Fruit fly (Drosophila melanogaster) whole organism, embryonic: Measurements from ENCODE around the gene CG10702.
A peak's percentile ranks its signal among the peaks of the same experiment; 100 is the strongest.

Source experiments
- B-H2 ChIP-seq: fragments of 200-800 bp; sonication (Bioruptor generic); optimal IDR thresholded peaks from 2 replicates; lab custom pipeline; 2018; ENCODE audit warnings: missing biosample characterization, mild to moderate bottlenecking, missing genetic modification characterization
- BEAF-32 ChIP-seq: fragments of 200-800 bp; sonication (Bioruptor generic); optimal IDR thresholded peaks from 3 replicates; lab custom pipeline; 2017; ENCODE audit warnings: missing biosample characterization, missing genetic modification characterization, mild to moderate bottlenecking, moderate library complexity, missing genetic modification reagents
- CG10366 ChIP-seq: fragments of 200-800 bp; sonication (Bioruptor generic); IDR thresholded peaks from 2 replicates; pipeline ENCODE4 v1.3.6; 2022; ENCODE audit warnings: missing biosample characterization, missing genetic modification characterization
- CG10543 ChIP-seq: fragments of 200-800 bp; sonication (Bioruptor generic); optimal IDR thresholded peaks from 3 replicates; lab custom pipeline; 2017; ENCODE audit warnings: missing biosample characterization, mild to moderate bottlenecking, missing genetic modification characterization, moderate library complexity
- CG11085 ChIP-seq: fragments of 200-800 bp; sonication (Bioruptor generic); IDR thresholded peaks from 2 replicates; pipeline ENCODE4 v1.3.6; 2022; ENCODE audit warnings: missing biosample characterization, missing genetic modification characterization
- CG11560 ChIP-seq: fragments of 200-800 bp; sonication (Bioruptor generic); IDR thresholded peaks from 3 replicates; pipeline ENCODE4 v1.3.6; 2022; ENCODE audit warnings: missing biosample characterization, missing genetic modification characterization
- CG15011 ChIP-seq: fragments of 200-800 bp; sonication (Bioruptor generic); optimal IDR thresholded peaks from 3 replicates; lab custom pipeline; 2018; ENCODE audit warnings: missing biosample characterization, mild to moderate bottlenecking, missing genetic modification characterization
- CG1602 ChIP-seq: fragments of 200-800 bp; sonication (Bioruptor generic); optimal IDR thresholded peaks from 3 replicates; lab custom pipeline; 2016; ENCODE audit warnings: missing biosample characterization, missing genetic modification characterization
- CG16779 ChIP-seq: fragments of 200-800 bp; sonication (Bioruptor generic); IDR thresholded peaks from 2 replicates; pipeline ENCODE4 v1.3.6; 2022; ENCODE audit warnings: missing biosample characterization, missing genetic modification characterization
- CG17912 ChIP-seq: fragments of 200-800 bp; sonication (Bioruptor generic); optimal IDR thresholded peaks from 2 replicates; lab custom pipeline; 2018; ENCODE audit warnings: missing biosample characterization, mild to moderate bottlenecking, missing genetic modification characterization
- CG18011 ChIP-seq: fragments of 200-800 bp; sonication (Bioruptor generic); optimal IDR thresholded peaks from 2 replicates; lab custom pipeline; 2017; ENCODE audit warnings: missing biosample characterization, missing genetic modification characterization, mild to moderate bottlenecking, moderate library complexity, missing genotype
- CG18764 ChIP-seq: fragments of 200-800 bp; sonication (Bioruptor generic); optimal IDR thresholded peaks from 3 replicates; lab custom pipeline; 2016; ENCODE audit warnings: missing biosample characterization, missing genetic modification characterization
- CG2875 ChIP-seq: fragments of 200-800 bp; sonication (Bioruptor generic); optimal IDR thresholded peaks from 2 replicates; lab custom pipeline; 2017; ENCODE audit warnings: missing biosample characterization, mild to moderate bottlenecking, missing genetic modification characterization, missing genetic modification reagents
- CG3163 ChIP-seq: fragments of 200-800 bp; sonication (Bioruptor generic); optimal IDR thresholded peaks from 3 replicates; lab custom pipeline; 2016; ENCODE audit warnings: missing biosample characterization, missing genetic modification characterization
- CG32772 ChIP-seq: fragments of 200-800 bp; sonication (Bioruptor generic); IDR thresholded peaks from 2 replicates; pipeline ENCODE4 v1.3.6; 2022; ENCODE audit warnings: missing biosample characterization, missing genetic modification characterization
- CG4328 ChIP-seq: fragments of 200-800 bp; sonication (Bioruptor generic); optimal IDR thresholded peaks from 3 replicates; lab custom pipeline; 2017; ENCODE audit warnings: missing biosample characterization, missing genetic modification reagents, missing genetic modification characterization
- CG4424 ChIP-seq: fragments of 200-800 bp; sonication (Bioruptor generic); optimal IDR thresholded peaks from 3 replicates; lab custom pipeline; 2016; ENCODE audit warnings: missing biosample characterization, missing genetic modification characterization
- CG4854 ChIP-seq: fragments of 200-800 bp; sonication (Bioruptor generic); optimal IDR thresholded peaks from 2 replicates; lab custom pipeline; 2016; ENCODE audit warnings: missing biosample characterization, missing genetic modification characterization, inconsistent platforms
- CG6654 ChIP-seq: fragments of 200-800 bp; sonication (Bioruptor generic); optimal IDR thresholded peaks from 2 replicates; lab custom pipeline; 2017; ENCODE audit warnings: missing biosample characterization, mild to moderate bottlenecking, missing genetic modification characterization
- CG7357 ChIP-seq: fragments of 200-800 bp; sonication (Bioruptor generic); IDR thresholded peaks from 3 replicates; pipeline ENCODE4 v1.3.6; 2022; ENCODE audit warnings: missing biosample characterization, missing genetic modification characterization
- CG7745 ChIP-seq: fragments of 200-800 bp; sonication (Bioruptor generic); optimal IDR thresholded peaks from 2 replicates; lab custom pipeline; 2018; ENCODE audit warnings: missing biosample characterization, mild to moderate bottlenecking, missing genetic modification characterization, moderate library complexity
- Dip3 ChIP-seq: fragments of 200-800 bp; sonication (Bioruptor generic); optimal IDR thresholded peaks from 3 replicates; lab custom pipeline; 2016; ENCODE audit warnings: missing biosample characterization, missing genetic modification characterization
- E2f2 ChIP-seq: fragments of 200-800 bp; sonication (Bioruptor generic); IDR thresholded peaks from 2 replicates; pipeline ENCODE4 v1.3.6; 2022; ENCODE audit warnings: missing biosample characterization, missing genetic modification characterization
- Eip74EF ChIP-seq, 2 experiments: fragments of 200-800 bp in 1 of 2; fragments of >200 bp in 1 of 2; sonication (Bioruptor generic) in 1 of 2; optimal IDR thresholded peaks; 2 replicates each; lab custom pipeline; 2017 to 2019; ENCODE audit warnings: missing biosample characterization in 2 of 2, missing genetic modification characterization in 2 of 2, mild to moderate bottlenecking in 1 of 2, moderate library complexity in 1 of 2
- Fer2 ChIP-seq: fragments of 200-800 bp; sonication (Bioruptor generic); optimal IDR thresholded peaks from 2 replicates; lab custom pipeline; 2018; ENCODE audit warnings: missing biosample characterization, mild to moderate bottlenecking, missing genetic modification characterization, moderate library complexity
- HmgZ ChIP-seq: fragments of 200-800 bp; sonication (Bioruptor generic); optimal IDR thresholded peaks from 2 replicates; lab custom pipeline; 2018; ENCODE audit warnings: missing biosample characterization, mild to moderate bottlenecking, missing genetic modification characterization
- Hr39 ChIP-seq: fragments of >200 bp; optimal IDR thresholded peaks from 2 replicates; lab custom pipeline; 2017
- Hsf ChIP-seq: fragments of 200-800 bp; sonication (Bioruptor generic); optimal IDR thresholded peaks from 3 replicates; lab custom pipeline; 2016; ENCODE audit warnings: missing biosample characterization, missing genetic modification characterization
- Nf-YC ChIP-seq: fragments of 200-800 bp; optimal IDR thresholded peaks from 3 replicates; lab custom pipeline; 2019; ENCODE audit warnings: missing biosample characterization, mild to moderate bottlenecking, missing genetic modification characterization, moderate library complexity
- Ravus ChIP-seq: fragments of 200-800 bp; sonication (Bioruptor generic); IDR thresholded peaks from 2 replicates; pipeline ENCODE4 v1.3.6; 2022; ENCODE audit warnings: missing biosample characterization, missing genetic modification characterization
- Rfx ChIP-seq: fragments of 200-800 bp; sonication (Bioruptor generic); IDR thresholded peaks from 2 replicates; pipeline ENCODE4 v1.3.6; 2022; ENCODE audit warnings: missing biosample characterization, missing genetic modification characterization
- Side ChIP-seq: fragments of 200-800 bp; sonication (Bioruptor generic); optimal IDR thresholded peaks from 2 replicates; lab custom pipeline; 2016; ENCODE audit warnings: missing biosample characterization, missing genetic modification characterization
- Sin3A ChIP-seq: fragments of >200 bp; optimal IDR thresholded peaks from 2 replicates; lab custom pipeline; 2018
- Sox102F ChIP-seq: fragments of 200-800 bp; sonication (Bioruptor generic); optimal IDR thresholded peaks from 2 replicates; lab custom pipeline; 2018; ENCODE audit warnings: missing biosample characterization, mild to moderate bottlenecking, missing genetic modification characterization, moderate library complexity
- abd-A ChIP-seq: fragments of 200-800 bp; sonication (Bioruptor generic); optimal IDR thresholded peaks from 3 replicates; lab custom pipeline; 2019; ENCODE audit warnings: missing biosample characterization, mild to moderate bottlenecking, missing genetic modification characterization, moderate library complexity
- chm ChIP-seq: fragments of 200-800 bp; sonication (Bioruptor generic); IDR thresholded peaks from 2 replicates; pipeline ENCODE4 v1.3.6; 2022; ENCODE audit warnings: missing biosample characterization, missing genetic modification characterization
- crc ChIP-seq: fragments of 200-800 bp; sonication (Bioruptor generic); optimal IDR thresholded peaks from 2 replicates; lab custom pipeline; 2016; ENCODE audit warnings: missing biosample characterization, missing genetic modification characterization
- da ChIP-seq: fragments of 200-800 bp; sonication (Bioruptor generic); optimal IDR thresholded peaks from 2 replicates; lab custom pipeline; 2016; ENCODE audit warnings: missing biosample characterization, missing genetic modification characterization
- fd102C ChIP-seq: fragments of 200-800 bp; sonication (Bioruptor generic); optimal IDR thresholded peaks from 2 replicates; lab custom pipeline; 2018; ENCODE audit warnings: missing biosample characterization, mild to moderate bottlenecking, missing genetic modification characterization, moderate library complexity
- grau ChIP-seq: fragments of 200-800 bp; optimal IDR thresholded peaks from 3 replicates; lab custom pipeline; 2019; ENCODE audit warnings: missing biosample characterization, mild to moderate bottlenecking, missing genetic modification characterization, moderate library complexity
- grn ChIP-seq: fragments of 200-800 bp; sonication (Bioruptor generic); optimal IDR thresholded peaks from 3 replicates; lab custom pipeline; 2017; ENCODE audit warnings: missing biosample characterization, missing genetic modification characterization
- mam ChIP-seq: fragments of 200-800 bp; sonication (Bioruptor generic); optimal IDR thresholded peaks from 3 replicates; lab custom pipeline; 2016; ENCODE audit warnings: missing biosample characterization, missing genetic modification characterization
- org-1 ChIP-seq: fragments of 200-800 bp; sonication (Bioruptor generic); optimal IDR thresholded peaks from 2 replicates; lab custom pipeline; 2017; ENCODE audit warnings: missing biosample characterization, missing genetic modification characterization
- p53 ChIP-seq: fragments of 200-800 bp; sonication (Bioruptor generic); optimal IDR thresholded peaks from 2 replicates; lab custom pipeline; 2016; ENCODE audit warnings: missing biosample characterization, missing genetic modification characterization
- psq ChIP-seq: fragments of 200-800 bp; sonication (Bioruptor generic); optimal IDR thresholded peaks from 2 replicates; lab custom pipeline; 2017; ENCODE audit warnings: missing biosample characterization, missing genetic modification characterization
- pzg ChIP-seq: fragments of 200-800 bp; sonication (Bioruptor generic); optimal IDR thresholded peaks from 3 replicates; lab custom pipeline; 2018; ENCODE audit warnings: missing biosample characterization, mild to moderate bottlenecking, missing genetic modification characterization, moderate library complexity
- sc ChIP-seq, 3 experiments: fragments of >200 bp in 2 of 3; fragments of 200-800 bp in 1 of 3; sonication (Bioruptor generic) in 1 of 3; optimal IDR thresholded peaks; 2 replicates in 2 of 3; 3 replicates in 1 of 3; lab custom pipeline; 2017; ENCODE audit warnings: mild to moderate bottlenecking in 1 of 3, missing biosample characterization in 1 of 3, missing genetic modification characterization in 1 of 3, missing genetic modification reagents in 1 of 3
- schlank ChIP-seq: fragments of 200-800 bp; sonication (Bioruptor generic); optimal IDR thresholded peaks from 2 replicates; lab custom pipeline; 2018; ENCODE audit warnings: missing biosample characterization, mild to moderate bottlenecking, missing genetic modification characterization
- stc ChIP-seq: fragments of 200-800 bp; sonication (Bioruptor generic); IDR thresholded peaks from 2 replicates; pipeline ENCODE4 v1.3.6; 2022; ENCODE audit warnings: missing biosample characterization, missing genetic modification characterization
- wdn ChIP-seq: fragments of 200-800 bp; sonication (Bioruptor generic); IDR thresholded peaks from 2 replicates; pipeline ENCODE4 v1.3.6; 2022; ENCODE audit warnings: missing biosample characterization, missing genetic modification characterization

The CG10702 gene

DNA sequence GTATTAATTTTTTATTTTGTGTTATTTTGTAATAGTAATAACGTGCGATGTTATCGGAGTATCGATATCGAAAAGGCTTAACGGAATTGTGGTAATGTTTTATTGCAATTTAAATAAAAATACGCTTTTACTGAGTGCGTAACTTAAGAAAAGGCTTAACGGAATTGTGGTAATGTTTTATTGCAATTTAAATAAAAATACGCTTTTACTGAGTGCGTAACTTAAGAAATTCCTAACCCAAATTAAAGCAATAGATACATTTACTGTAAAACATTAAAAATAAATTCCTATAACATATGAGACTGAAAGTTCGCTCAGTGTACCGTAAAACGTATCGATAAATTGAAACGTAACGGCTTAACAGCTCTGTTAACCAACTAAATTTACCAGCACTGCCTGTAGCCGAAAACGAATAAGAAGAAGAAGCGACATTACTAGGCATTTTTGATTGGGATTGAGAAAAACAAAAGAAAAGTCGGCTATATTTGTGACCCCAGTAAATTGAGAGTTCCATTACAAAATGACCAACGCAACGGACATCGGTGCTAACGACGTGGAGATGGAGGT lies 18.0 kb downstream of the CG10702 start, which contains the start of gene Rpn3 (continued):
- TF ChIP-seq fd102C (GFP tag; lab: Kevin White, UChicago) = peak; percentile 37
- TF ChIP-seq CG16779 = no peak
- TF ChIP-seq mam (GFP tag; lab: Kevin White, UChicago) = peak; percentile 83
- TF ChIP-seq Sin3A = no peak
- no peak for TF ChIP-seq CG7745 (tag; lab: Kevin White, UChicago)
- TF ChIP-seq CG2875 = peak; percentile 62
- TF ChIP-seq CG6654 = no peak
- peak; percentile 36 for TF ChIP-seq CG4328 (GFP tag; lab: Kevin White, UChicago)
- TF ChIP-seq Nf-YC (tag; lab: Kevin White, UChicago) = peak; percentile 67
- TF ChIP-seq abd-A (tag; lab: Kevin White, UChicago) = no peak
- TF ChIP-seq Rfx = peak; percentile 86
- TF ChIP-seq CG15011 (GFP tag; lab: Kevin White, UChicago) = no peak
- no peak for TF ChIP-seq sc (optimal IDR thresholded peaks at IDR 0.05; lab: Kevin White, UChicago)
- peak; percentile 73 for TF ChIP-seq sc (GFP tag; optimal IDR thresholded peaks at IDR 0.05; lab: Kevin White, UChicago)
- TF ChIP-seq Hr39 (lab: Kevin White, UChicago) = no peak
- TF ChIP-seq schlank (tag; lab: Kevin White, UChicago) = peak; percentile 31
- peak; percentile 44 for TF ChIP-seq p53 (GFP tag; lab: Kevin White, UChicago)
- peak; percentile 16 for TF ChIP-seq CG10543 (GFP tag; lab: Kevin White, UChicago)
- peak; percentile 65 for TF ChIP-seq CG4854 (GFP tag; lab: Kevin White, UChicago)
- TF ChIP-seq pzg (GFP tag; lab: Kevin White, UChicago) = peak; percentile 53
- peak; percentile 45 for TF ChIP-seq B-H2
- TF ChIP-seq CG10366 (GFP tag; lab: Robert Waterston, UW) = peak; percentile 84
- TF ChIP-seq Dip3 (GFP tag; lab: Kevin White, UChicago) = peak; percentile 82
- TF ChIP-seq CG11085 = peak; percentile 69; the same call in 1 of the 2 replicates
- TF ChIP-seq stc (GFP tag; lab: Robert Waterston, UW) = peak; percentile 73
- TF ChIP-seq CG3163 (GFP tag; lab: Kevin White, UChicago) = peak; percentile 60
- peak; percentile 69 for TF ChIP-seq CG18011
- no peak for TF ChIP-seq grn (GFP tag; lab: Kevin White, UChicago)
- no peak for TF ChIP-seq CG17912 (GFP tag; lab: Kevin White, UChicago)
- peak; percentile 34 for TF ChIP-seq psq
- TF ChIP-seq CG4424 (GFP tag; lab: Kevin White, UChicago) = peak; percentile 90
- TF ChIP-seq Side (GFP tag; lab: Kevin White, UChicago) = peak; percentile 83
- TF ChIP-seq CG1602 (GFP tag; lab: Kevin White, UChicago) = peak; percentile 86
- TF ChIP-seq crc (GFP tag; lab: Kevin White, UChicago) = peak; percentile 47
- peak; percentile 86 for TF ChIP-seq HmgZ
- TF ChIP-seq Hsf (GFP tag; lab: Kevin White, UChicago) = peak; percentile 92
- peak; percentile 77 for TF ChIP-seq wdn (GFP tag; lab: Robert Waterston, UW)
- peak in 1 of 2 experiments; percentile 70 for TF ChIP-seq Eip74EF (GFP tag; optimal IDR thresholded peaks at IDR 0.05; lab: Kevin White, UChicago)
- TF ChIP-seq chm (GFP tag; lab: Robert Waterston, UW) = peak; percentile 70
- peak; percentile 13 for TF ChIP-seq Fer2 (tag; lab: Kevin White, UChicago)
- peak; percentile 91 for TF ChIP-seq Sox102F (GFP tag; lab: Kevin White, UChicago)
- peak; percentile 14 for TF ChIP-seq da (GFP tag; lab: Kevin White, UChicago)
- peak; percentile 87 for TF ChIP-seq CG32772 (GFP tag; lab: Robert Waterston, UW)
- peak; percentile 47; the same call in 1 of the 3 replicates for TF ChIP-seq CG7357 (GFP tag; lab: Robert Waterston, UW)
- peak; percentile 82 for TF ChIP-seq CG18764 (GFP tag; lab: Kevin White, UChicago)
- TF ChIP-seq org-1 (GFP tag; lab: Kevin White, UChicago) = peak; percentile 32
- peak; percentile 66 for TF ChIP-seq E2f2 (GFP tag; lab: Robert Waterston, UW)
- TF ChIP-seq grau (tag; lab: Kevin White, UChicago) = peak; percentile 84
- 0 out of 3 replicates have a peak, but pooled peaks have one; percentile 34 for TF ChIP-seq CG11560 (tag; lab: Robert Waterston, UW)
- peak; percentile 70 for TF ChIP-seq BEAF-32 (GFP tag; lab: Kevin White, UChicago)
- TF ChIP-seq Ravus (GFP tag; lab: Robert Waterston, UW) = peak; percentile 55; the same call in 1 of the 2 replicates
